Fruit fly (Drosophila melanogaster) whole organism, pupa: ENCODE results near the gene Mco1.

Experiments
- CG10348 ChIP-seq: fragments of 200-800 bp; sonication (Bioruptor generic); IDR thresholded peaks from 2 replicates; pipeline ENCODE4 v1.3.6; 2022; ENCODE audit warnings: missing biosample characterization, missing genetic modification characterization
- CG12605 ChIP-seq: fragments of 200-800 bp; sonication (Bioruptor generic); IDR thresholded peaks from 2 replicates; pipeline ENCODE4 v1.3.6; 2022; ENCODE audit warnings: missing biosample characterization, missing genetic modification characterization
- CG13204 ChIP-seq: fragments of 200-800 bp; sonication (Bioruptor generic); optimal IDR thresholded peaks from 2 replicates; lab custom pipeline; 2018; ENCODE audit warnings: missing biosample characterization, mild to moderate bottlenecking, missing genetic modification characterization, moderate library complexity
- CG14655 ChIP-seq: fragments of 200-800 bp; sonication (Bioruptor generic); optimal IDR thresholded peaks from 3 replicates; lab custom pipeline; 2017; ENCODE audit warnings: mild to moderate bottlenecking, missing biosample characterization, missing genetic modification reagents, missing genetic modification characterization
- CG15710 ChIP-seq: fragments of 200-800 bp; sonication (Bioruptor generic); optimal IDR thresholded peaks from 2 replicates; lab custom pipeline; 2018; ENCODE audit warnings: missing biosample characterization, mild to moderate bottlenecking, missing genetic modification characterization, moderate library complexity
- CG17806 ChIP-seq: fragments of 200-800 bp; sonication (Bioruptor generic); optimal IDR thresholded peaks from 2 replicates; lab custom pipeline; 2018; ENCODE audit warnings: missing biosample characterization, mild to moderate bottlenecking, missing genetic modification characterization, moderate library complexity
- CG32121 ChIP-seq: fragments of 200-800 bp; sonication (Bioruptor generic); IDR thresholded peaks from 2 replicates; pipeline ENCODE4 v1.3.6; 2022; ENCODE audit warnings: missing biosample characterization, missing genetic modification characterization
- CG34367 ChIP-seq: fragments of 200-800 bp; sonication (Bioruptor generic); optimal IDR thresholded peaks from 2 replicates; lab custom pipeline; 2018; ENCODE audit warnings: missing biosample characterization, mild to moderate bottlenecking, missing genetic modification characterization
- CG4496 ChIP-seq: fragments of 200-800 bp; sonication (Bioruptor generic); IDR thresholded peaks from 3 replicates; pipeline ENCODE4 v1.3.6; 2022; ENCODE audit warnings: missing biosample characterization, missing genetic modification characterization
- CG8159 ChIP-seq: fragments of 200-800 bp; sonication (Bioruptor generic); optimal IDR thresholded peaks from 3 replicates; lab custom pipeline; 2018; ENCODE audit warnings: missing biosample characterization, mild to moderate bottlenecking, missing genetic modification characterization, moderate library complexity
- CG8301 ChIP-seq: fragments of 200-800 bp; sonication (Bioruptor generic); optimal IDR thresholded peaks from 2 replicates; lab custom pipeline; 2018; ENCODE audit warnings: missing biosample characterization, mild to moderate bottlenecking, missing genetic modification characterization
- CG9948 ChIP-seq: fragments of 200-800 bp; sonication (Bioruptor generic); optimal IDR thresholded peaks from 2 replicates; lab custom pipeline; 2018; ENCODE audit warnings: missing biosample characterization, mild to moderate bottlenecking, missing genetic modification characterization, moderate library complexity
- D1 ChIP-seq: fragments of 200-800 bp; sonication (Bioruptor generic); optimal IDR thresholded peaks from 2 replicates; lab custom pipeline; 2018; ENCODE audit warnings: missing biosample characterization, mild to moderate bottlenecking, missing genetic modification characterization, moderate library complexity
- EcR ChIP-seq: fragments of 200-800 bp; sonication (Bioruptor generic); optimal IDR thresholded peaks from 3 replicates; lab custom pipeline; 2019; ENCODE audit warnings: missing biosample characterization, missing genetic modification characterization, mild to moderate bottlenecking, moderate library complexity, missing genetic modification reagents
- Ets98B ChIP-seq: fragments of 200-800 bp; sonication (Bioruptor generic); IDR thresholded peaks from 2 replicates; pipeline ENCODE4 v1.3.6; 2022; ENCODE audit warnings: missing biosample characterization, missing genetic modification characterization
- Pif1A ChIP-seq: fragments of 200-800 bp; sonication (Bioruptor generic); optimal IDR thresholded peaks from 3 replicates; lab custom pipeline; 2016; ENCODE audit warnings: missing biosample characterization, missing genetic modification characterization
- Pif1B ChIP-seq: fragments of 200-800 bp; sonication (Bioruptor generic); optimal IDR thresholded peaks from 3 replicates; lab custom pipeline; 2016; ENCODE audit warnings: missing biosample characterization, missing genetic modification characterization
- Snoo ChIP-seq: fragments of 200-800 bp; sonication (Bioruptor generic); optimal IDR thresholded peaks from 3 replicates; lab custom pipeline; 2017; ENCODE audit warnings: missing biosample characterization, mild to moderate bottlenecking, missing genetic modification characterization, inconsistent platforms
- fd96Ca ChIP-seq: fragments of 200-800 bp; sonication (Bioruptor generic); IDR thresholded peaks from 3 replicates; pipeline ENCODE4 v1.3.6; 2022; ENCODE audit warnings: missing biosample characterization, missing genetic modification characterization
- gl ChIP-seq: fragments of 200-800 bp; sonication (Bioruptor generic); optimal IDR thresholded peaks from 2 replicates; lab custom pipeline; 2018; ENCODE audit warnings: missing biosample characterization, mild to moderate bottlenecking, missing genetic modification characterization
- rn ChIP-seq: fragments of 200-800 bp; sonication (Bioruptor generic); IDR thresholded peaks from 2 replicates; pipeline ENCODE4 v1.3.6; 2022; ENCODE audit warnings: missing biosample characterization, missing genetic modification characterization

The Mco1 gene

dm6 chr2L:9416244-9416758 lies at the start of gene Mco1:
Mco1 (plus strand) TSS chr2L:9416588.
- TF ChIP-seq CG15710 (tag; lab: Kevin White, UChicago) = no peak
- TF ChIP-seq CG14655 = no peak
- no peak for TF ChIP-seq EcR
- TF ChIP-seq CG13204 (GFP tag; lab: Kevin White, UChicago) = peak; percentile 49
- peak; percentile 44; the same call in 1 of the 3 replicates for TF ChIP-seq CG4496
- no peak for TF ChIP-seq Pif1B (GFP tag; lab: Kevin White, UChicago)
- no peak for TF ChIP-seq Snoo

DNA sequence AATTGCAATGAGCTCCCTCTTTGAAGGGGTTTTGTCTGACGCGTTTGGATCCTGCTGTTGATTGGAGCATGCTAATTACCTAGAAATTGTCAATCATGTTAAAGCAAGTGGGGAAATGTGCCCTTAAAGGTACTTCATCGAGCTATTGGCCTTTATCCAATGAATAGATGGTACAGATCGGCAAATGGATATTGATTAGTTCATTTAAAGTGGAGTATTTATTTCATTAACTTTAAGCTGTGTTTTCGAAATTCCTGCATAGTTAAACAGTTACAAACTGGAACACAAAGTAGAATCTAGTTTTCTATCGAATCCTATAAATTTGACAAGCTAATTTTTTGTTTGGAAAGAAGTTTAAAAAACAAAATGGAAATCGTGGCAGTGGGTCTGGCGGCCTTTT lies 49.0 kb upstream of the Mco1 start, which contains the start of gene CG34181:
TSS of gene CG34181 (plus strand) at position 301 of the 400 bp plus-strand sequence.
- no peak for TF ChIP-seq CG12605
- no peak for TF ChIP-seq CG4496
- no peak for TF ChIP-seq CG13204 (GFP tag; lab: Kevin White, UChicago)
- TF ChIP-seq rn (GFP tag; lab: Robert Waterston, UW) = no peak
- TF ChIP-seq EcR = no peak
- TF ChIP-seq CG14655 = no peak
- TF ChIP-seq fd96Ca = no peak
- no peak for TF ChIP-seq CG15710 (tag; lab: Kevin White, UChicago)
- no peak for TF ChIP-seq gl (tag; lab: Kevin White, UChicago)
- no peak for TF ChIP-seq CG9948 (tag; lab: Kevin White, UChicago)

DNA sequence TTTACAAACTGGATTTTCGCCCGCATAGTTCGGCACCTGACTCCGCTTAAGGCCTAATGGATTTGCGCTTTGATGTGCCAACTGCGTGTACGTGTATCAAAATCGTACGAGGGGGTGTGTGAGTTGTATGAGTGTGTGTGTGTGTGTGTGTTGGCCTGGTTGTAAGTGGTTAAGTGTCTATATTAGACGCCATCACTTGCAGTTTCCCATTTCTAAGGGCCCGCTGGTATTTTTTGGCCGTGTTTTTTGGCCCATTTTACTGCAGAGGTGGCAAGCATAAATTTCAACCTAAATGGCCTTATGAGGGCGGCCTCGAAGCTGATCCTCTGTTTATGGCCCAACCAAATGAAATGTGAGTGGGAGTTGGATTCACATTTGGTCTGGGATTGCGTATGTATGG lies 46.7 kb upstream of the Mco1 start:
- no peak for TF ChIP-seq Pif1B (GFP tag; lab: Kevin White, UChicago)
- TF ChIP-seq EcR = no peak
- no peak for TF ChIP-seq CG17806 (tag; lab: Kevin White, UChicago)
- no peak for TF ChIP-seq CG8159 (tag; lab: Kevin White, UChicago)
- no peak for TF ChIP-seq Snoo
- no peak for TF ChIP-seq fd96Ca
- TF ChIP-seq CG13204 (GFP tag; lab: Kevin White, UChicago) = no peak
- no peak for TF ChIP-seq CG4496
- no peak for TF ChIP-seq CG15710 (tag; lab: Kevin White, UChicago)
- no peak for TF ChIP-seq CG34367
- TF ChIP-seq rn (GFP tag; lab: Robert Waterston, UW) = no peak
- TF ChIP-seq Pif1A (GFP tag; lab: Kevin White, UChicago) = no peak
- TF ChIP-seq gl (tag; lab: Kevin White, UChicago) = no peak
- no peak for TF ChIP-seq CG8301 (tag; lab: Kevin White, UChicago)
- TF ChIP-seq CG10348 (GFP tag; lab: Robert Waterston, UW) = no peak
- TF ChIP-seq CG9948 (tag; lab: Kevin White, UChicago) = no peak
- no peak for TF ChIP-seq CG32121 (GFP tag; lab: Robert Waterston, UW)
- no peak for TF ChIP-seq D1 (tag; lab: Kevin White, UChicago)
- TF ChIP-seq, all 21 proteins: peak for 0

DNA sequence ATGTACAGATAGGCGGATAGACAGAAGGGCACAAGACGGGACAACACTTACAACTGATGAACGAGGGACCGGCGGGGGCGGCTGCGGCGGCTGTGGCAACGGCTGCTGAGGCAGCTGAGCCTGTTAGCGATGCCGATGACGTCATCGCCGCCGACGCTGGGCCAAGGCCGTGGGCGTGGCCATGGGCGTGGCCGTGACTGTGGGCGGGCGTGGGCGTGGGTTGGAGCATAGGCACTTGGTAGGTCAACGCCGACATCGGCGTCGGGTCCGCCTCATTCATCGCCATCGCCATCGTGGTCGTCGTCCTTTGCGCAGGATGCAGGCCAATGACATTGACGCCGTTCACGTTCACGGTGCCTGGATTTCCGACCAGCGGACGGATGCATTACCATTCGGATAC lies 38.6 kb upstream of the Mco1 start:
- 0 out of 2 replicates have a peak, but pooled peaks have one; percentile 21 for TF ChIP-seq CG10348 (GFP tag; lab: Robert Waterston, UW)
- TF ChIP-seq CG17806 (tag; lab: Kevin White, UChicago) = no peak
- TF ChIP-seq Pif1A (GFP tag; lab: Kevin White, UChicago) = no peak

DNA sequence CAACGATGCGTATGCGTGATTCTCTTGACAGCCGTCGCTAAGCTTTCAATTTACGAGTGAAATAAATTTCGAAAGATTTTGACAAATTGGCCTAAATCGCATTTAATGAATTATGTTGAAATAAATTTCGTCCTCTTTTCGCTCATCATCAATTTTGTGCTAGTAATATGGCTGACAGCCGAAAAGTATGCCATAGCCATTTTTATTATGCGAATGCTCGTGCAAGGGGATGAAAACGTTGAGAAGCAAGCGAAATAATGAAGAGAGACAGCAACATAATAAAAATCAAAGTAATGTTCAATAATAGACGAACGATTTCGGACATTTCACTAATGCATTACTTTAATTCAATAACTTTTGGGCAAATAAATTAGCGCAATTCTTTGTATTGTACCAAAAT lies 30.1 kb upstream of the Mco1 start:
- TF ChIP-seq CG13204 (GFP tag; lab: Kevin White, UChicago) = no peak
- no peak for TF ChIP-seq CG9948 (tag; lab: Kevin White, UChicago)
- no peak for TF ChIP-seq CG34367
- no peak for TF ChIP-seq CG8301 (tag; lab: Kevin White, UChicago)
- no peak for TF ChIP-seq Snoo
- TF ChIP-seq CG8159 (tag; lab: Kevin White, UChicago) = no peak
- TF ChIP-seq CG17806 (tag; lab: Kevin White, UChicago) = no peak
- TF ChIP-seq rn (GFP tag; lab: Robert Waterston, UW) = no peak
- TF ChIP-seq Ets98B (GFP tag; lab: Robert Waterston, UW) = no peak
- no peak for TF ChIP-seq CG14655
- no peak for TF ChIP-seq Pif1A (GFP tag; lab: Kevin White, UChicago)
- no peak for TF ChIP-seq fd96Ca
- no peak for TF ChIP-seq D1 (tag; lab: Kevin White, UChicago)
- TF ChIP-seq Pif1B (GFP tag; lab: Kevin White, UChicago) = no peak
- no peak for TF ChIP-seq CG10348 (GFP tag; lab: Robert Waterston, UW)
- TF ChIP-seq CG12605 = no peak
- no peak for TF ChIP-seq CG32121 (GFP tag; lab: Robert Waterston, UW)

dm6 chr2L:9387240-9387672 lies 29.1 kb upstream of the Mco1 start, which contains the start of gene Aldh:
Aldh (plus strand) TSS chr2L:9387389.
- TF ChIP-seq CG8159 (tag; lab: Kevin White, UChicago) (peak; percentile 81), fd96Ca (peak; percentile 78), CG9948 (tag; lab: Kevin White, UChicago) (peak; percentile 70), D1 (tag; lab: Kevin White, UChicago) (peak; percentile 44), CG34367 (peak; percentile 55), CG4496 (peak; percentile 67; the same call in 2 of the 3 replicates), CG8301 (tag; lab: Kevin White, UChicago) (peak; percentile 60), Pif1B (GFP tag; lab: Kevin White, UChicago) (no peak), CG10348 (GFP tag; lab: Robert Waterston, UW) (no peak), EcR (no peak), Pif1A (GFP tag; lab: Kevin White, UChicago) (no peak), Ets98B (GFP tag; lab: Robert Waterston, UW) (peak; percentile 70), rn (GFP tag; lab: Robert Waterston, UW) (peak; percentile 37; the same call in 1 of the 2 replicates), CG14655 (peak; percentile 84), CG15710 (tag; lab: Kevin White, UChicago) (peak; percentile 76), CG12605 (no peak; the same call in 1 of the 2 replicates), CG13204 (GFP tag; lab: Kevin White, UChicago) (peak; percentile 1), gl (tag; lab: Kevin White, UChicago) (no peak), CG17806 (tag; lab: Kevin White, UChicago) (peak; percentile 69), Snoo (no peak), CG32121 (GFP tag; lab: Robert Waterston, UW) (peak; percentile 75)
